Worm (Caenorhabditis elegans): ENCODE results near the gene klp-18.

The klp-18 gene

ce11 chrIV:7022227-7022626, 17.8 kb upstream of the klp-18 start:
- no peak for TF ChIP-seq mdl-1 (tag; optimal IDR thresholded peaks at IDR 0.05)
- TF ChIP-seq unc-39 (tag; optimal IDR thresholded peaks at IDR 0.05), result no peak
- no peak for TF ChIP-seq nhr-10 (tag; optimal IDR thresholded peaks at IDR 0.05)
- no peak for TF ChIP-seq nhr-129 (tag; optimal IDR thresholded peaks at IDR 0.05)
- no peak for TF ChIP-seq nhr-11 (tag; optimal IDR thresholded peaks at IDR 0.05)
- TF ChIP-seq nhr-6 (tag; optimal IDR thresholded peaks at IDR 0.05), result no peak
- no peak for TF ChIP-seq snpc-4 (tag; optimal IDR thresholded peaks at IDR 0.05)
- no peak for TF ChIP-seq ceh-82 (tag; optimal IDR thresholded peaks at IDR 0.05)
- TF ChIP-seq peb-1 (tag; optimal IDR thresholded peaks at IDR 0.05), result no peak
- TF ChIP-seq lsy-2 (tag; optimal IDR thresholded peaks at IDR 0.05), result no peak
- TF ChIP-seq nhr-21 (tag; optimal IDR thresholded peaks at IDR 0.05), result no peak
- TF ChIP-seq aly-2 (tag; optimal IDR thresholded peaks at IDR 0.05), result no peak
- TF ChIP-seq crh-2 (tag; optimal IDR thresholded peaks at IDR 0.05), result no peak
- no peak for TF ChIP-seq unc-55 (GFP tag; optimal IDR thresholded peaks at IDR 0.05)
- no peak for TF ChIP-seq elt-1 (tag; optimal IDR thresholded peaks at IDR 0.05)
- no peak for TF ChIP-seq nhr-25 (tag; optimal IDR thresholded peaks at IDR 0.05)

- TF ChIP-seq crh-2 (tag; optimal IDR thresholded peaks at IDR 0.05) (peak; percentile 65), nhr-6 (tag; optimal IDR thresholded peaks at IDR 0.05) (peak; percentile 39), lin-39 (tag; optimal IDR thresholded peaks at IDR 0.05) (peak; percentile 41), elt-1 (tag; optimal IDR thresholded peaks at IDR 0.05) (no peak), mbf-1 (tag; optimal IDR thresholded peaks at IDR 0.05) (no peak), ceh-16 (tag; optimal IDR thresholded peaks at IDR 0.05) (no peak), nhr-77 (tag; optimal IDR thresholded peaks at IDR 0.05) (no peak), mdl-1 (tag; optimal IDR thresholded peaks at IDR 0.05) (peak; percentile 26 to 37), ZK546.5 (tag; optimal IDR thresholded peaks at IDR 0.05) (no peak), alr-1 (tag; optimal IDR thresholded peaks at IDR 0.05) (no peak), nhr-10 (tag; optimal IDR thresholded peaks at IDR 0.05) (no peak), mab-5 (tag; optimal IDR thresholded peaks at IDR 0.05) (peak; percentile 70), sma-3 (GFP tag; optimal IDR thresholded peaks at IDR 0.05) (peak; percentile 51), dmd-4 (tag; optimal IDR thresholded peaks at IDR 0.05) (no peak), zag-1 (tag; optimal IDR thresholded peaks at IDR 0.05) (no peak), R02D3.7 (tag; optimal IDR thresholded peaks at IDR 0.05) (no peak), unc-39 (tag; optimal IDR thresholded peaks at IDR 0.05) (no peak), unc-62 (GFP tag; optimal IDR thresholded peaks at IDR 0.05) (no peak), Y55F3AM.14 (GFP tag; optimal IDR thresholded peaks at IDR 0.05) (no peak), ztf-11 (tag; optimal IDR thresholded peaks at IDR 0.05) (no peak), C34F6.9 (tag; optimal IDR thresholded peaks at IDR 0.05) (peak; percentile 85), lsy-2 (tag; optimal IDR thresholded peaks at IDR 0.05) (peak in 1 of 2 experiments; percentile 81), lin-11 (tag; optimal IDR thresholded peaks at IDR 0.05) (no peak), snpc-4 (tag; optimal IDR thresholded peaks at IDR 0.05) (peak; percentile 8), nhr-11 (tag; optimal IDR thresholded peaks at IDR 0.05) (no peak), ztf-4 (tag; optimal IDR thresholded peaks at IDR 0.05) (peak; percentile 31), nhr-237 (tag; optimal IDR thresholded peaks at IDR 0.05) (no peak), peb-1 (tag; optimal IDR thresholded peaks at IDR 0.05) (no peak), gmeb-1 (tag; optimal IDR thresholded peaks at IDR 0.05) (peak; percentile 45), nhr-21 (tag; optimal IDR thresholded peaks at IDR 0.05) (peak; percentile 45), unc-55 (GFP tag; optimal IDR thresholded peaks at IDR 0.05) (peak; percentile 58), sma-9 (GFP tag; optimal IDR thresholded peaks at IDR 0.05) (peak; percentile 84), sma-9 (tag; optimal IDR thresholded peaks at IDR 0.05) (no peak), blmp-1 (tag; optimal IDR thresholded peaks at IDR 0.05; ENCODE audit: insufficient read depth) (peak; percentile 16), nhr-129 (tag; optimal IDR thresholded peaks at IDR 0.05) (peak; percentile 87), sem-4 (tag; optimal IDR thresholded peaks at IDR 0.05) (peak; percentile 82), egl-27 (tag; optimal IDR thresholded peaks at IDR 0.05) (peak; percentile 70), fos-1 (tag; optimal IDR thresholded peaks at IDR 0.05) (peak; percentile 70), elt-3 (tag; optimal IDR thresholded peaks at IDR 0.05) (no peak), nhr-12 (tag; optimal IDR thresholded peaks at IDR 0.05) (no peak), ceh-82 (tag; optimal IDR thresholded peaks at IDR 0.05) (no peak), aly-2 (tag; optimal IDR thresholded peaks at IDR 0.05) (no peak), nhr-25 (tag; optimal IDR thresholded peaks at IDR 0.05) (peak; percentile 55), ama-1 (optimal IDR thresholded peaks at IDR 0.05) (no peak), lin-13 (GFP tag; optimal IDR thresholded peaks at IDR 0.05) (no peak), ztf-1 (GFP tag; conservative IDR thresholded peaks at IDR 0.05) (no peak), skn-1 (tag; optimal IDR thresholded peaks at IDR 0.05) (no peak), nhr-23 (tag; optimal IDR thresholded peaks at IDR 0.05) (no peak), F13H6.1 (tag; optimal IDR thresholded peaks at IDR 0.05) (peak; percentile 86)
Observed at ce11 chrIV:7023004-7023403, 17.0 kb upstream of the klp-18 start.
